Worm (Caenorhabditis elegans) whole organism, midembryonic: ENCODE data around the gene B0228.9.

Experiments
- T22C8.4 ChIP-seq: fragments of 200-800 bp; sonication (Bioruptor generic); IDR thresholded peaks from 2 replicates; pipeline ENCODE4 v1.3.6; 2022; ENCODE audit warnings: missing genetic modification characterization, missing compliant biosample characterization
- cog-1 ChIP-seq: sonication (generic microtip); optimal IDR thresholded peaks from 2 replicates; lab custom pipeline; 2016; ENCODE audit warnings: missing genetic modification characterization, missing compliant biosample characterization
- flt-1 ChIP-seq: fragments of 200-800 bp; sonication (Bioruptor generic); IDR thresholded peaks from 2 replicates; pipeline ENCODE4 v1.3.6; 2022; ENCODE audit warnings: missing genetic modification characterization, missing compliant biosample characterization
- klf-2 ChIP-seq: fragments of 200-800 bp; sonication (Bioruptor generic); conservative IDR thresholded peaks from 2 replicates; pipeline ENCODE4 v1.3.6; 2022; ENCODE audit warnings: missing genetic modification reagents, missing genetic modification characterization, missing compliant biosample characterization
- med-1 ChIP-seq: sonication (generic microtip); optimal IDR thresholded peaks from 2 replicates; lab custom pipeline; 2017; ENCODE audit warnings: missing genetic modification characterization, mild to moderate bottlenecking, missing compliant biosample characterization, antibody characterized with exemption, missing genetic modification reagents; ENCODE audit not compliant: insufficient read depth
- ref-1 ChIP-seq: fragments of 200-800 bp; sonication (Bioruptor generic); conservative IDR thresholded peaks from 2 replicates; pipeline ENCODE4 v1.3.6; 2022; ENCODE audit warnings: missing genetic modification reagents, missing genetic modification characterization, missing compliant biosample characterization
- tab-1 ChIP-seq: fragments of 200-800 bp; sonication (Bioruptor generic); IDR thresholded peaks from 2 replicates; pipeline ENCODE4 v1.3.6; 2022; ENCODE audit warnings: missing genetic modification characterization, missing compliant biosample characterization
- ztf-23 ChIP-seq: fragments of 200-800 bp; sonication (Bioruptor generic); IDR thresholded peaks from 2 replicates; pipeline ENCODE4 v1.3.6; 2022; ENCODE audit warnings: missing genetic modification reagents, missing genetic modification characterization, missing compliant biosample characterization
- ztf-29 ChIP-seq: fragments of 200-800 bp; sonication (Bioruptor generic); IDR thresholded peaks from 2 replicates; pipeline ENCODE4 v1.3.6; 2022; ENCODE audit warnings: missing genetic modification reagents, missing genetic modification characterization, missing compliant biosample characterization

B0228.9 gene

ce11 chrII:7736725-7737124 is 26.7 kb downstream of the B0228.9 start:
- TF ChIP-seq T22C8.4 (GFP tag; lab: Robert Waterston, UW) = no peak
- TF ChIP-seq cog-1 = no peak
- no peak for TF ChIP-seq ztf-23 (GFP tag; lab: Robert Waterston, UW)
- no peak for TF ChIP-seq ref-1 (GFP tag; lab: Robert Waterston, UW)
- TF ChIP-seq klf-2 (GFP tag; lab: Robert Waterston, UW) = no peak
- TF ChIP-seq med-1 (GFP tag; lab: Kevin White, UChicago) = no peak
- no peak for TF ChIP-seq ztf-29 (GFP tag; lab: Robert Waterston, UW)
- no peak for TF ChIP-seq flt-1 (GFP tag; lab: Robert Waterston, UW)
- no peak for TF ChIP-seq tab-1

ce11 chrII:7724603-7725002 is 38.9 kb downstream of the B0228.9 start, which contains the start of gene cpna-2:
TSS of gene cpna-2 (plus strand) at chrII:7724903.
- TF ChIP-seq klf-2 (GFP tag; lab: Robert Waterston, UW) = no peak
- TF ChIP-seq ref-1 (GFP tag; lab: Robert Waterston, UW) = no peak
- no peak for TF ChIP-seq tab-1
- no peak for TF ChIP-seq cog-1
- TF ChIP-seq flt-1 (GFP tag; lab: Robert Waterston, UW) = no peak
- TF ChIP-seq med-1 (GFP tag; lab: Kevin White, UChicago) = no peak
- no peak for TF ChIP-seq ztf-29 (GFP tag; lab: Robert Waterston, UW)
- TF ChIP-seq T22C8.4 (GFP tag; lab: Robert Waterston, UW) = no peak
- TF ChIP-seq ztf-23 (GFP tag; lab: Robert Waterston, UW) = no peak

- no peak for TF ChIP-seq ztf-23 (GFP tag; lab: Robert Waterston, UW)
- no peak for TF ChIP-seq klf-2 (GFP tag; lab: Robert Waterston, UW)
- TF ChIP-seq flt-1 (GFP tag; lab: Robert Waterston, UW) = no peak
- TF ChIP-seq cog-1 = no peak
- TF ChIP-seq T22C8.4 (GFP tag; lab: Robert Waterston, UW) = no peak
- no peak for TF ChIP-seq tab-1
- no peak for TF ChIP-seq med-1 (GFP tag; lab: Kevin White, UChicago)
- no peak for TF ChIP-seq ref-1 (GFP tag; lab: Robert Waterston, UW)
- no peak for TF ChIP-seq ztf-29 (GFP tag; lab: Robert Waterston, UW)
Measured at ce11 chrII:7722784-7723183, 40.7 kb downstream of the B0228.9 start.

ce11 chrII:7720479-7720878 is 43.0 kb downstream of the B0228.9 start:
- TF ChIP-seq med-1 (GFP tag; lab: Kevin White, UChicago) (no peak), klf-2 (GFP tag; lab: Robert Waterston, UW) (no peak), cog-1 (no peak), T22C8.4 (GFP tag; lab: Robert Waterston, UW) (no peak), tab-1 (no peak), ztf-29 (GFP tag; lab: Robert Waterston, UW) (no peak), ref-1 (GFP tag; lab: Robert Waterston, UW) (no peak), flt-1 (GFP tag; lab: Robert Waterston, UW) (no peak), ztf-23 (GFP tag; lab: Robert Waterston, UW) (no peak)

ce11 chrII:7719039-7719438 is 44.4 kb downstream of the B0228.9 start:
- TF ChIP-seq cog-1 = no peak
- no peak for TF ChIP-seq klf-2 (GFP tag; lab: Robert Waterston, UW)
- no peak for TF ChIP-seq med-1 (GFP tag; lab: Kevin White, UChicago)
- no peak for TF ChIP-seq ref-1 (GFP tag; lab: Robert Waterston, UW)
- TF ChIP-seq tab-1 = no peak
- TF ChIP-seq ztf-29 (GFP tag; lab: Robert Waterston, UW) = no peak
- no peak for TF ChIP-seq T22C8.4 (GFP tag; lab: Robert Waterston, UW)
- TF ChIP-seq flt-1 (GFP tag; lab: Robert Waterston, UW) = no peak
- TF ChIP-seq ztf-23 (GFP tag; lab: Robert Waterston, UW) = no peak

- no peak for TF ChIP-seq ztf-29 (GFP tag; lab: Robert Waterston, UW)
- TF ChIP-seq klf-2 (GFP tag; lab: Robert Waterston, UW) = no peak
- TF ChIP-seq ztf-23 (GFP tag; lab: Robert Waterston, UW) = no peak
- TF ChIP-seq cog-1 = no peak
- TF ChIP-seq tab-1 = no peak
- no peak for TF ChIP-seq T22C8.4 (GFP tag; lab: Robert Waterston, UW)
- TF ChIP-seq med-1 (GFP tag; lab: Kevin White, UChicago) = no peak
- no peak for TF ChIP-seq ref-1 (GFP tag; lab: Robert Waterston, UW)
- TF ChIP-seq flt-1 (GFP tag; lab: Robert Waterston, UW) = no peak
Measured at ce11 chrII:7718491-7718890, 45.0 kb downstream of the B0228.9 start, which contains the start of gene cpna-5. TSS of gene cpna-5 (minus strand) at chrII:7718591.

ce11 chrII:7716112-7716511 is 47.4 kb downstream of the B0228.9 start:
- no peak for TF ChIP-seq med-1 (GFP tag; lab: Kevin White, UChicago)
- TF ChIP-seq ztf-29 (GFP tag; lab: Robert Waterston, UW) = no peak
- no peak for TF ChIP-seq T22C8.4 (GFP tag; lab: Robert Waterston, UW)
- TF ChIP-seq tab-1 = no peak
- no peak for TF ChIP-seq ref-1 (GFP tag; lab: Robert Waterston, UW)

ce11 chrII:7714614-7715186 is 48.8 kb downstream of the B0228.9 start:
- no peak for TF ChIP-seq ref-1 (GFP tag; lab: Robert Waterston, UW)
- TF ChIP-seq ztf-23 (GFP tag; lab: Robert Waterston, UW) = no peak
- no peak for TF ChIP-seq cog-1
- no peak for TF ChIP-seq ztf-29 (GFP tag; lab: Robert Waterston, UW)
